Worm (Caenorhabditis elegans): ENCODE measurements around the gene plc-2.

- TF ChIP-seq snpc-4 (tag; optimal IDR thresholded peaks at IDR 0.05) (no peak), mls-2 (tag; optimal IDR thresholded peaks at IDR 0.05) (no peak), nhr-76 (tag; optimal IDR thresholded peaks at IDR 0.05) (no peak), sptf-1 (tag; optimal IDR thresholded peaks at IDR 0.05) (no peak), mep-1 (tag; optimal IDR thresholded peaks at IDR 0.05) (no peak)
Observed at ce11 chrV:15241259-15241658, 48.9 kb downstream of the plc-2 start, which contains the start of gene chil-12.
